Fruit fly (Drosophila melanogaster) whole organism, prepupa: Measurements from ENCODE around the gene Mo25.

Experiments
- CG10669 ChIP-seq: fragments of 200-800 bp; sonication (Bioruptor generic); optimal IDR thresholded peaks from 3 replicates; lab custom pipeline; 2018; ENCODE audit warnings: missing biosample characterization, mild to moderate bottlenecking, missing genetic modification characterization, moderate library complexity
- CG31627 ChIP-seq: fragments of 200-800 bp; sonication (Bioruptor generic); optimal IDR thresholded peaks from 3 replicates; lab custom pipeline; 2016; ENCODE audit warnings: missing biosample characterization, missing genetic modification characterization
- CG4318 ChIP-seq: fragments of 200-800 bp; sonication (Bioruptor generic); optimal IDR thresholded peaks from 3 replicates; lab custom pipeline; 2017; ENCODE audit warnings: missing biosample characterization, mild to moderate bottlenecking, missing genetic modification characterization
- CG8632 ChIP-seq: fragments of 200-800 bp; sonication (Bioruptor generic); optimal IDR thresholded peaks from 3 replicates; lab custom pipeline; 2016; ENCODE audit warnings: missing biosample characterization, missing genetic modification characterization
- Eip78C ChIP-seq: fragments of 200-800 bp; sonication (Bioruptor generic); peaks from one replicate; lab custom pipeline; 2016; ENCODE audit warnings: missing biosample characterization, missing genetic modification characterization
- Gug ChIP-seq: fragments of 200-800 bp; sonication (Bioruptor generic); IDR thresholded peaks from 2 replicates; pipeline ENCODE4 v1.3.6; 2022; ENCODE audit warnings: missing biosample characterization, missing genetic modification characterization
- Hr4 ChIP-seq: fragments of 200-800 bp; sonication (Bioruptor generic); optimal IDR thresholded peaks from 3 replicates; lab custom pipeline; 2016; ENCODE audit warnings: missing biosample characterization, missing genetic modification characterization
- Lpt ChIP-seq: fragments of 200-800 bp; sonication (Bioruptor generic); optimal IDR thresholded peaks from 3 replicates; lab custom pipeline; 2016; ENCODE audit warnings: missing biosample characterization, missing genetic modification characterization
- Met ChIP-seq: fragments of 200-800 bp; sonication (Bioruptor generic); optimal IDR thresholded peaks from 3 replicates; lab custom pipeline; 2016; ENCODE audit warnings: missing biosample characterization, missing genetic modification characterization
- OdsH ChIP-seq: fragments of 200-800 bp; sonication (Bioruptor generic); optimal IDR thresholded peaks from 3 replicates; lab custom pipeline; 2016; ENCODE audit warnings: missing biosample characterization, missing genetic modification characterization
- lz ChIP-seq: fragments of 200-800 bp; sonication (Bioruptor generic); optimal IDR thresholded peaks from 3 replicates; lab custom pipeline; 2016; ENCODE audit warnings: missing biosample characterization, missing genetic modification characterization
- salr ChIP-seq, 2 experiments: fragments of 200-800 bp; sonication (Bioruptor generic); optimal IDR thresholded peaks; 3 replicates each; lab custom pipeline; 2016 to 2018; ENCODE audit warnings: missing biosample characterization in 2 of 2, missing genetic modification characterization in 2 of 2, mild to moderate bottlenecking in 1 of 2

DNA sequence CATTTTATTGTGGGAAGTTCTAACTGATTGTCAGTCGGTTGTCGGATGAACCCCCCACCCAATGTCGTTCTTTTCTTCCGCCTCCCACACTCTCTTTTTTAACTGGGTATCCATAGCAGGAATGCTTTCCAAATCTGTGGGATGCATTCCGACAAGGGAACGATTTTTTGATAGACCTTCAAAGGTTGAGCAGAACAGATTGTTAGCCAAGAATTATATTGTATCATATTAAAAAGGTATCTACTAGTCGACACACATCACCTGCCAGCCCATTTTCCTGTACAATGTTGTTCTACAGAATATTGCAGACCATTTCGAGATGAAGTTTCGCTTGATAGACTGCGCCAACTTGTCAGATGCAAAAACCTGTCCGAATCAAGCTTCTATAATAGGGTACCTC is 14.5 kb upstream of the Mo25 start:
- no peak for TF ChIP-seq CG8632
- no peak for TF ChIP-seq OdsH (GFP tag; lab: Kevin White, UChicago)
- TF ChIP-seq Lpt = no peak
- no peak for TF ChIP-seq lz (GFP tag; lab: Kevin White, UChicago)
- TF ChIP-seq salr (GFP tag; optimal IDR thresholded peaks at IDR 0.05; lab: Kevin White, UChicago) = no peak
- no peak for TF ChIP-seq Hr4 (GFP tag; lab: Kevin White, UChicago)
- TF ChIP-seq Gug (GFP tag; lab: Robert Waterston, UW) = no peak
- no peak for TF ChIP-seq CG10669 (GFP tag; lab: Kevin White, UChicago)
- peak; percentile 65 for TF ChIP-seq Eip78C (GFP tag; lab: Kevin White, UChicago)
- no peak for TF ChIP-seq CG4318 (GFP tag; lab: Kevin White, UChicago)
- no peak for TF ChIP-seq CG31627
- no peak for TF ChIP-seq Met (GFP tag; lab: Kevin White, UChicago)
